Worm (Caenorhabditis elegans): ENCODE data around the gene srv-28.

ce11 chrIV:6225143-6225542 lies 38.0 kb downstream of the srv-28 start, which contains the start of gene C49A9.2:
- TF ChIP-seq pha-4 (GFP tag; IDR thresholded peaks at IDR 0.05) = no peak
- TF ChIP-seq pha-4 (tag; optimal IDR thresholded peaks at IDR 0.05) = no peak
- no peak for TF ChIP-seq unc-39 (tag; optimal IDR thresholded peaks at IDR 0.05)
- peak; percentile 18 for TF ChIP-seq nhr-28 (tag; optimal IDR thresholded peaks at IDR 0.05)
